Worm (Caenorhabditis elegans): ENCODE measurements around the gene Y81B9A.1.
A peak's percentile ranks its signal among the peaks of the same experiment; 100 is the strongest.

Y81B9A.1 gene

ce11 chrX:9155751-9156150 is 36.5 kb upstream of the Y81B9A.1 start:
- TF ChIP-seq sox-2 (GFP tag; IDR thresholded peaks at IDR 0.05), result no peak

ce11 chrX:9161253-9161904 is 30.9 kb upstream of the Y81B9A.1 start:
- TF ChIP-seq unc-55 (GFP tag; optimal IDR thresholded peaks at IDR 0.05), result peak; percentile 67
- TF ChIP-seq ceh-18 (tag; optimal IDR thresholded peaks at IDR 0.05), result peak; percentile 73
- peak; percentile 87 for TF ChIP-seq unc-42 (tag; optimal IDR thresholded peaks at IDR 0.05)
- no peak for TF ChIP-seq hlh-15 (tag; optimal IDR thresholded peaks at IDR 0.05)
- peak; percentile 4 for TF ChIP-seq rnt-1 (tag; optimal IDR thresholded peaks at IDR 0.05)
- no peak for TF ChIP-seq ref-2 (tag; optimal IDR thresholded peaks at IDR 0.05)
- no peak for TF ChIP-seq ceh-9 (tag; optimal IDR thresholded peaks at IDR 0.05)
- no peak for TF ChIP-seq lin-11 (tag; optimal IDR thresholded peaks at IDR 0.05)

ce11 chrX:9162864-9163263 is 29.4 kb upstream of the Y81B9A.1 start, which contains the start of gene tsp-11:
TSS of gene tsp-11 (plus strand) at chrX:9163164.
- TF ChIP-seq lin-11 (tag; optimal IDR thresholded peaks at IDR 0.05), result no peak
- no peak for TF ChIP-seq pros-1 (tag; optimal IDR thresholded peaks at IDR 0.05)
- no peak for TF ChIP-seq ceh-30 (tag; optimal IDR thresholded peaks at IDR 0.05)
- TF ChIP-seq pax-1 (tag; optimal IDR thresholded peaks at IDR 0.05), result no peak
- TF ChIP-seq K09A11.1 (tag; optimal IDR thresholded peaks at IDR 0.05; ENCODE audit: insufficient read depth), result no peak
- TF ChIP-seq sox-2 (GFP tag; IDR thresholded peaks at IDR 0.05), result no peak
- TF ChIP-seq nhr-232 (tag; optimal IDR thresholded peaks at IDR 0.05), result no peak
- no peak for TF ChIP-seq hlh-15 (tag; optimal IDR thresholded peaks at IDR 0.05)
- no peak for TF ChIP-seq ceh-22 (tag; optimal IDR thresholded peaks at IDR 0.05)
- no peak for TF ChIP-seq pat-9 (tag; optimal IDR thresholded peaks at IDR 0.05)
- no peak for TF ChIP-seq che-1 (tag; optimal IDR thresholded peaks at IDR 0.05)
- no peak for TF ChIP-seq ceh-14 (tag; optimal IDR thresholded peaks at IDR 0.05)
- TF ChIP-seq npax-4 (tag; optimal IDR thresholded peaks at IDR 0.05), result no peak
- TF ChIP-seq pag-3 (tag; optimal IDR thresholded peaks at IDR 0.05; ENCODE audit: borderline replicate concordance), result no peak
- no peak for TF ChIP-seq ceh-19 (GFP tag; optimal IDR thresholded peaks at IDR 0.05)
- no peak for TF ChIP-seq ceh-48 (tag; optimal IDR thresholded peaks at IDR 0.05)
- no peak for TF ChIP-seq gmeb-2 (tag; optimal IDR thresholded peaks at IDR 0.05)
- TF ChIP-seq lim-6 (tag; optimal IDR thresholded peaks at IDR 0.05), result no peak
- no peak for TF ChIP-seq pha-4 (tag; optimal IDR thresholded peaks at IDR 0.05)

- TF ChIP-seq nfya-1 (tag; optimal IDR thresholded peaks at IDR 0.05) (no peak), madf-2 (tag; optimal IDR thresholded peaks at IDR 0.05) (no peak), elt-4 (tag; optimal IDR thresholded peaks at IDR 0.05) (no peak), syd-9 (tag; optimal IDR thresholded peaks at IDR 0.05) (no peak), ama-1 (optimal IDR thresholded peaks at IDR 0.05) (no peak), ceh-6 (GFP tag; optimal IDR thresholded peaks at IDR 0.05) (no peak), unc-42 (tag; optimal IDR thresholded peaks at IDR 0.05) (no peak), dmd-4 (tag; optimal IDR thresholded peaks at IDR 0.05; ENCODE audit: borderline replicate concordance) (no peak), ztf-16 (tag; optimal IDR thresholded peaks at IDR 0.05) (no peak), hlh-30 (tag; optimal IDR thresholded peaks at IDR 0.05; ENCODE audit: insufficient read depth) (no peak), gmeb-2 (tag; optimal IDR thresholded peaks at IDR 0.05) (no peak), zip-5 (tag; optimal IDR thresholded peaks at IDR 0.05) (no peak), pqm-1 (tag; optimal IDR thresholded peaks at IDR 0.05) (no peak), ceh-30 (tag; optimal IDR thresholded peaks at IDR 0.05) (no peak), hlh-15 (tag; optimal IDR thresholded peaks at IDR 0.05) (no peak), C08G9.2 (tag; optimal IDR thresholded peaks at IDR 0.05) (no peak), tbx-2 (tag; optimal IDR thresholded peaks at IDR 0.05) (no peak), ceh-45 (GFP tag; IDR thresholded peaks at IDR 0.05) (no peak)
Observed at ce11 chrX:9166921-9167320, 25.3 kb upstream of the Y81B9A.1 start, which contains the start of gene B0563.10. TSS of gene B0563.10 (minus strand) at chrX:9167245.
